Worm (Caenorhabditis elegans): ENCODE data around the gene Y54F10AM.8.

- TF ChIP-seq lin-13 (tag; optimal IDR thresholded peaks at IDR 0.05), result peak; percentile 41
- TF ChIP-seq ces-1 (GFP tag; optimal IDR thresholded peaks at IDR 0.05), result peak; percentile 77
- no peak for TF ChIP-seq ceh-43 (GFP tag; optimal IDR thresholded peaks at IDR 0.05)
- no peak for TF ChIP-seq nhr-12 (tag; optimal IDR thresholded peaks at IDR 0.05)
- no peak for TF ChIP-seq elt-1 (tag; optimal IDR thresholded peaks at IDR 0.05; ENCODE audit: borderline replicate concordance, insufficient read depth)
- no peak for TF ChIP-seq mab-5 (tag; optimal IDR thresholded peaks at IDR 0.05)
- no peak for TF ChIP-seq ceh-83 (GFP tag; optimal IDR thresholded peaks at IDR 0.05)
- peak; percentile 35 for TF ChIP-seq cnd-1 (tag; optimal IDR thresholded peaks at IDR 0.05)
- no peak for TF ChIP-seq snpc-4 (tag; optimal IDR thresholded peaks at IDR 0.05)
- TF ChIP-seq unc-62 (GFP tag; optimal IDR thresholded peaks at IDR 0.05), result peak; percentile 66
- no peak for TF ChIP-seq nhr-28 (tag; optimal IDR thresholded peaks at IDR 0.05)
- TF ChIP-seq nhr-237 (tag; optimal IDR thresholded peaks at IDR 0.05), result no peak
- no peak for TF ChIP-seq blmp-1 (tag; optimal IDR thresholded peaks at IDR 0.05)
These were observed 24.9 kb upstream of the Y54F10AM.8 start for ce11 chrIII:2532716-2533115.
